Worm (Caenorhabditis elegans): Measurements from ENCODE around the gene pld-1.

- TF ChIP-seq daf-12 (tag; optimal IDR thresholded peaks at IDR 0.05) (no peak), R02D3.7 (tag; optimal IDR thresholded peaks at IDR 0.05) (no peak), lsy-2 (tag; optimal IDR thresholded peaks at IDR 0.05) (no peak), zag-1 (tag; optimal IDR thresholded peaks at IDR 0.05) (no peak), snpc-1.2 (GFP tag; IDR thresholded peaks at IDR 0.05) (no peak), skn-1 (tag; optimal IDR thresholded peaks at IDR 0.05) (no peak), nhr-237 (tag; optimal IDR thresholded peaks at IDR 0.05) (no peak)
These were observed 24.2 kb upstream of the pld-1 start, which contains the start of gene srsy-1 for ce11 chrII:5115733-5116132.

All from whole organism, L4 larva.